Fruit fly (Drosophila melanogaster) Kc167 (cell line): ENCODE measurements around the gene mirr.

Experiments
- Myc ChIP-seq: fragments of >200 bp; optimal IDR thresholded peaks from 2 replicates; lab custom pipeline; 2017; ENCODE audit warnings: missing external identifiers
- Sin3A ChIP-seq: fragments of >200 bp; optimal IDR thresholded peaks from 2 replicates; lab custom pipeline; 2018; ENCODE audit warnings: missing external identifiers
- h ChIP-seq: fragments of >200 bp; optimal IDR thresholded peaks from 3 replicates; lab custom pipeline; 2018; ENCODE audit warnings: missing external identifiers
- insv ChIP-seq: fragments of >200 bp; optimal IDR thresholded peaks from 3 replicates; lab custom pipeline; 2018; ENCODE audit warnings: missing external identifiers
- psq ChIP-seq: fragments of >200 bp; optimal IDR thresholded peaks from 2 replicates; lab custom pipeline; 2017; ENCODE audit warnings: missing external identifiers
- ttk ChIP-seq: sonication (Bioruptor generic); optimal IDR thresholded peaks from 2 replicates; lab custom pipeline; 2017; ENCODE audit warnings: missing external identifiers

mirr gene

dm6 chr3L:12686125-12686524, 7.3 kb upstream of the mirr start:
- TF ChIP-seq h (no peak), insv (lab: Kevin White, UChicago) (no peak), psq (lab: Kevin White, UChicago) (no peak), Sin3A (lab: Kevin White, UChicago) (no peak)

dm6 chr3L:12688723-12689122, 4.7 kb upstream of the mirr start:
- TF ChIP-seq h (no peak), insv (lab: Kevin White, UChicago) (no peak), Myc (lab: Kevin White, UChicago) (no peak), psq (lab: Kevin White, UChicago) (no peak), ttk (lab: Kevin White, UChicago) (no peak), Sin3A (lab: Kevin White, UChicago) (no peak)

dm6 chr3L:12690337-12691171, 2.9 kb upstream of the mirr start:
- no peak for TF ChIP-seq ttk (lab: Kevin White, UChicago)
- no peak for TF ChIP-seq psq (lab: Kevin White, UChicago)
- TF ChIP-seq h = no peak
- no peak for TF ChIP-seq Myc (lab: Kevin White, UChicago)
- TF ChIP-seq Sin3A (lab: Kevin White, UChicago) = no peak
- no peak for TF ChIP-seq insv (lab: Kevin White, UChicago)

DNA sequence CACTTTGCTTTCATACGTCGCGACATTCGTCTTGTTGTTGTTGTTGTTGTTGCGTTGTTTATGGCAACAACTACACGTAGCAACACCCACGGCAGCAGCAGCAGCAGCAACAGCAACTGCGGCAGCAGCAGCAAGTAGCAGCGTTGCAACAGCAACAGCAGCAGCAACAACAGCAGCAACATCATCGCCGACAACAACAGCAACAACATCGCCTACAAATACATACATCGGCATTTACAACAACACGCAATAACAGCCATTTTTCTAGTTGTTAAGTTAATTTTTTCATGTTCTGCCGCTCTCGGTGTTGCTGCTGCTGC, 918 bp upstream of the mirr start:
- TF ChIP-seq h (no peak), Myc (lab: Kevin White, UChicago) (no peak), insv (lab: Kevin White, UChicago) (no peak), psq (lab: Kevin White, UChicago) (no peak)

dm6 chr3L:12694539-12695525, 1.4 kb downstream of the mirr start:
- TF ChIP-seq psq (lab: Kevin White, UChicago) (no peak), insv (lab: Kevin White, UChicago) (no peak), ttk (lab: Kevin White, UChicago) (no peak), Sin3A (lab: Kevin White, UChicago) (no peak), Myc (lab: Kevin White, UChicago) (no peak), h (no peak)

dm6 chr3L:12695695-12696094, 2.3 kb downstream of the mirr start:
- no peak for TF ChIP-seq insv (lab: Kevin White, UChicago)
- TF ChIP-seq Myc (lab: Kevin White, UChicago) = no peak
- no peak for TF ChIP-seq Sin3A (lab: Kevin White, UChicago)
- no peak for TF ChIP-seq h
- no peak for TF ChIP-seq ttk (lab: Kevin White, UChicago)
- no peak for TF ChIP-seq psq (lab: Kevin White, UChicago)

- TF ChIP-seq ttk (lab: Kevin White, UChicago) = no peak
- TF ChIP-seq insv (lab: Kevin White, UChicago) = no peak
- TF ChIP-seq psq (lab: Kevin White, UChicago) = no peak
- no peak for TF ChIP-seq Myc (lab: Kevin White, UChicago)
- TF ChIP-seq Sin3A (lab: Kevin White, UChicago) = no peak
- no peak for TF ChIP-seq h
Measured at dm6 chr3L:12696503-12696902, 3.1 kb downstream of the mirr start.

DNA sequence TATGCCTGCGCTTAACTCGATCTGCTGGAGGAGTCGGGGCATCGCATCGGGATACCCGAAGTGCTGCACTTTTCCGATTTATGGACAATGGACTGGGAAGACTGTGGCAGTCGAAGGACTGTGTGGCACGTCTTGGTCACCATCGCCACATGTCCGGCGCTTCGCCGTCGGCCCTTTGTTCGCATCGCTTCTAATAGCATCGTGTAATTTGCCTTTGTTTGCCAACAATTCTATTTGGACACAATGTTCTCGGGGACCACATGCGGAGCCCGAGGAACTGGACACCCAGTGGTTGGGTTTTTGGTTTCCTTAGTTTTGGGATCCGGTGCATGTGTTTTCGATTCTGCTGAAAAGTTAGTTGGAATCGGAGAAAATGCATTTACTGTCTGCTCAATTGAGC, 4.1 kb downstream of the mirr start:
- TF ChIP-seq psq (lab: Kevin White, UChicago) (no peak), Sin3A (lab: Kevin White, UChicago) (no peak), h (no peak), ttk (lab: Kevin White, UChicago) (no peak), insv (lab: Kevin White, UChicago) (no peak)

DNA sequence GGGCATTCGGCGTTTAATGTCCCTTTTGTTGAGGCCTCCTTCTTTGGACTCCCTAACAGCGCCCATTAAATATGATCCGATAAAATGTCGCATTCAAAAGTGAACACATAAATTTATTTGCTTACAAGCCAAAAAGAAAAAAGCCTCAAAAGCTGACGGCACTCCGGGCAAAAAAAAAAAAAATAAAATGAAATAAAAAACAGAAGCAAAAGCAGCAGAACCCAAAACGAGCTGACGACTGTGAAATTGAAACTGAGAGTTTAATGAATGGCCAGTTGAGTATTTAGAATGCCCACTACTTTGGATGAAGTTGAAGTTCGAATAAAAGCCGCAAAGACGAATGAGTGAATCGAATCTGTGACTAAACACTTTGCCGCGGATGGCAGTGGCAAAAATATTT, 4.8 kb downstream of the mirr start:
- TF ChIP-seq Sin3A (lab: Kevin White, UChicago) = no peak
- no peak for TF ChIP-seq insv (lab: Kevin White, UChicago)
- TF ChIP-seq ttk (lab: Kevin White, UChicago) = no peak
- no peak for TF ChIP-seq Myc (lab: Kevin White, UChicago)
- TF ChIP-seq h = no peak
- no peak for TF ChIP-seq psq (lab: Kevin White, UChicago)

dm6 chr3L:12700509-12700995, 7.1 kb downstream of the mirr start:
- TF ChIP-seq insv (lab: Kevin White, UChicago) (no peak), h (no peak)

DNA sequence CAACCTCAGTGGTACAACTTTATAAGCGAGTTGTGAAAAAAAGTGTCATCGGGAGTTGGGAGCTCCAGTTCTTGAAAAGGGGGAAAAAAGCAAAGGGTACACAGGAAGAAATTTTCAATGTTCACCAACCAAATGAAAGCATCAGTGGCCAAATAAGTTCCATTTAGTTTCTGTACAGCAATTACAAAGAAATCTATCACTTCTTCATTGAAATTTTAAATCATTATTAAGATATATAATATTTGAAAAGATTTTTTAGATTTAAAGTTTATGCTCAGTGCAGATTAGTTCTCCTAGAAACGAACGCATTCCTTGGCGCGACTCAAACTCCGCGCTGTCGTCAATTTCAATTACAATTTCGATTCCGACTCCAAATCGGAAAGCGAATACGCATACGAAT, 7.9 kb downstream of the mirr start:
- no peak for TF ChIP-seq ttk (lab: Kevin White, UChicago)
- TF ChIP-seq Myc (lab: Kevin White, UChicago) = no peak
- no peak for TF ChIP-seq Sin3A (lab: Kevin White, UChicago)
- TF ChIP-seq psq (lab: Kevin White, UChicago) = no peak
- no peak for TF ChIP-seq insv (lab: Kevin White, UChicago)
- TF ChIP-seq h = no peak
